Fruit fly (Drosophila melanogaster): Measurements from ENCODE around the gene CG45487.

- TF ChIP-seq Sox102F (GFP tag; optimal IDR thresholded peaks at IDR 0.05) (peak; percentile 88), OdsH (GFP tag; optimal IDR thresholded peaks at IDR 0.05) (peak; percentile 94)
Observed at dm6 chrX:19875059-19875458, 40.0 kb downstream of the CG45487 start.

All from whole organism, prepupa.